Worm (Caenorhabditis elegans) whole organism, L3 larva: Measurements from ENCODE around the gene pqn-84.

Experiments
- R02D3.7 ChIP-seq: fragments of 150-350 bp; optimal IDR thresholded peaks from 2 replicates; lab custom pipeline; 2014; ENCODE audit warnings: missing biosample characterization, missing genetic modification characterization
- ZK546.5 ChIP-seq: sonication (generic microtip); optimal IDR thresholded peaks from 2 replicates; lab custom pipeline; 2017; ENCODE audit warnings: missing biosample characterization, missing genetic modification characterization
- aly-2 ChIP-seq: fragments of 150-350 bp; optimal IDR thresholded peaks from 2 replicates; lab custom pipeline; 2014; ENCODE audit warnings: missing biosample characterization, missing genetic modification characterization
- ceh-82 ChIP-seq: fragments of 150-350 bp; optimal IDR thresholded peaks from 2 replicates; lab custom pipeline; 2014; ENCODE audit warnings: missing biosample characterization, missing genetic modification characterization
- ceh-9 ChIP-seq: sonication (generic microtip); optimal IDR thresholded peaks from 2 replicates; lab custom pipeline; 2018; ENCODE audit warnings: missing biosample characterization, missing genetic modification characterization
- daf-12 ChIP-seq: fragments of 150-350 bp; optimal IDR thresholded peaks from 2 replicates; lab custom pipeline; 2014; ENCODE audit warnings: missing biosample characterization, missing genetic modification reagents, missing genetic modification characterization
- egl-27 ChIP-seq: sonication (generic microtip); optimal IDR thresholded peaks from 4 replicates; lab custom pipeline; 2017; ENCODE audit warnings: missing biosample characterization, missing genetic modification reagents, missing genetic modification characterization
- egl-5 ChIP-seq: fragments of 150-350 bp; optimal IDR thresholded peaks from 2 replicates; lab custom pipeline; 2017; ENCODE audit warnings: missing biosample characterization, missing genetic modification reagents, missing genetic modification characterization, inconsistent platforms
- elt-1 ChIP-seq: fragments of 150-350 bp; optimal IDR thresholded peaks from 2 replicates; lab custom pipeline; 2014; ENCODE audit warnings: missing biosample characterization, missing genetic modification characterization
- elt-2 ChIP-seq: sonication (generic microtip); optimal IDR thresholded peaks from 2 replicates; lab custom pipeline; 2016; ENCODE audit warnings: missing genetic modification reagents, mild to moderate bottlenecking, missing genetic modification characterization, missing compliant biosample characterization
- elt-3 ChIP-seq, 3 experiments: fragments of 150-350 bp in 1 of 3; sonication (generic microtip) in 2 of 3; optimal IDR thresholded peaks; 2 replicates in 2 of 3; 4 replicates in 1 of 3; lab custom pipeline; 2014 to 2017; ENCODE audit warnings: missing biosample characterization in 3 of 3, missing genetic modification characterization in 3 of 3
- eor-1 ChIP-seq, 2 experiments: fragments of 150-350 bp; optimal IDR thresholded peaks; 2 replicates each; lab custom pipeline; 2014 to 2018; ENCODE audit warnings: missing biosample characterization in 2 of 2, missing genetic modification characterization in 2 of 2
- fkh-10 ChIP-seq: sonication (generic microtip); optimal IDR thresholded peaks from 2 replicates; lab custom pipeline; 2017; ENCODE audit warnings: missing biosample characterization, missing genetic modification reagents, missing genetic modification characterization
- fos-1 ChIP-seq: fragments of 150-350 bp; optimal IDR thresholded peaks from 2 replicates; lab custom pipeline; 2014; ENCODE audit warnings: missing biosample characterization, missing genetic modification characterization
- hmg-11 ChIP-seq: sonication (generic microtip); optimal IDR thresholded peaks from 2 replicates; lab custom pipeline; 2016; ENCODE audit warnings: missing genetic modification characterization, missing compliant biosample characterization
- lin-39 ChIP-seq: fragments of 150-350 bp; optimal IDR thresholded peaks from 2 replicates; lab custom pipeline; 2018; ENCODE audit warnings: missing biosample characterization, missing genetic modification reagents, missing genetic modification characterization
- mdl-1 ChIP-seq: fragments of 150-350 bp; optimal IDR thresholded peaks from 2 replicates; lab custom pipeline; 2014; ENCODE audit warnings: missing biosample characterization, missing genetic modification characterization
- mml-1 ChIP-seq: fragments of 150-350 bp; sonication (generic microtip); optimal IDR thresholded peaks from 3 replicates; lab custom pipeline; 2014; ENCODE audit warnings: missing biosample characterization, missing genetic modification characterization
- nfya-1 ChIP-seq: sonication (generic microtip); optimal IDR thresholded peaks from 2 replicates; lab custom pipeline; 2017; ENCODE audit warnings: missing genetic modification characterization, mild to moderate bottlenecking, missing compliant biosample characterization, antibody characterized with exemption, moderate library complexity; ENCODE audit not compliant: insufficient read depth
- nhr-12 ChIP-seq: fragments of 150-350 bp; optimal IDR thresholded peaks from 2 replicates; lab custom pipeline; 2014; ENCODE audit warnings: missing biosample characterization, missing genetic modification characterization
- nhr-237 ChIP-seq: fragments of 150-350 bp; optimal IDR thresholded peaks from 2 replicates; lab custom pipeline; 2014; ENCODE audit warnings: missing biosample characterization, missing genetic modification characterization
- nhr-28 ChIP-seq: fragments of 150-350 bp; optimal IDR thresholded peaks from 2 replicates; lab custom pipeline; 2014; ENCODE audit warnings: missing biosample characterization, missing genetic modification characterization
- nhr-43 ChIP-seq: sonication (generic microtip); optimal IDR thresholded peaks from 2 replicates; lab custom pipeline; 2016; ENCODE audit warnings: mild to moderate bottlenecking, missing genetic modification characterization, missing compliant biosample characterization; ENCODE audit not compliant: poor library complexity, severe bottlenecking
- nhr-67 ChIP-seq: fragments of 150-350 bp; optimal IDR thresholded peaks from 2 replicates; lab custom pipeline; 2014; ENCODE audit warnings: missing biosample characterization, missing genetic modification characterization
- nhr-76 ChIP-seq: fragments of 150-350 bp; sonication (generic microtip); optimal IDR thresholded peaks from 5 replicates; lab custom pipeline; 2014; ENCODE audit warnings: missing biosample characterization, missing genetic modification characterization
- pha-4 ChIP-seq: fragments of 150-350 bp; optimal IDR thresholded peaks from 2 replicates; lab custom pipeline; 2014; ENCODE audit warnings: missing biosample characterization, missing genetic modification reagents, missing genetic modification characterization
- snpc-4 ChIP-seq: fragments of 150-350 bp; optimal IDR thresholded peaks from 2 replicates; lab custom pipeline; 2014; ENCODE audit warnings: missing biosample characterization, missing genetic modification characterization
- unc-39 ChIP-seq: sonication (generic microtip); optimal IDR thresholded peaks from 4 replicates; lab custom pipeline; 2017; ENCODE audit warnings: missing biosample characterization, missing genetic modification characterization
- ztf-11 ChIP-seq: fragments of 150-350 bp; optimal IDR thresholded peaks from 2 replicates; lab custom pipeline; 2014; ENCODE audit warnings: missing biosample characterization, missing genetic modification characterization

Gene pqn-84

DNA sequence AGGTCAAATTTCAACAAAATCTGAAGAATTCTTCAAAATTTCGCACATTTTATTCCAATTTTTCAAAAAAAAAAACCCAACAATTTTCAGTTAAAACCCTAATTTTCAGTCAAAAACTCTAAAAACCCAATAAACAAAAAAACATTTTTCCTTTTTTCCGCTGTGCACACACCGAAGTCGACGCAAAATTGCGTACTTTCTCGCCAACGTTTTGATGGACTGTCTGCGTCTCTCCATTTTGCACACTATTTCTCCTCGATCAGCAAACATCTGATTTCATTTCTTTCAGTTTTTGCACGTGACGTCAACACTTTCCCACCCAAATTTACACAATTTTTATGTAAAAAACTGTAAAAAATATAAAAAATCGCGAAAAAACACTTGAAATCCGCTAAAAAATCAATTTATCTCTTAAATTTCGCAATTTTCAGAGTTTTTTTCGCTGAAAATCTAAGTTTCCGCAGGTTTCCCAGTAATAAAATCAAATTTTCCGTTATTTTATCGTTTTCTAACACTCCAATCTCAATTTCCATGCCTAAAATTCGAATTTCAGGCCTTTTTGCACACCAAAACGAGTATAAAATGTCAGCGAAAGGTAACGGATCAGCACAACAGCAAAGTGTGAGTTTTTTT, 42.8 kb upstream of the pqn-84 start, which contains the start of gene crh-1 (continued):
- TF ChIP-seq snpc-4 (no peak), pha-4 (no peak), mdl-1 (tag; lab: Kevin White, UChicago) (peak; percentile 68), R02D3.7 (tag; lab: Kevin White, UChicago) (peak; percentile 18), ceh-82 (tag; lab: Kevin White, UChicago) (peak; percentile 44), unc-39 (tag; lab: Kevin White, UChicago) (no peak)

ce11 chrIII:11659804-11660203, 40.3 kb upstream of the pqn-84 start:
- TF ChIP-seq lin-39 (tag; lab: Kevin White, UChicago), result peak; percentile 48
- TF ChIP-seq elt-3 (tag; optimal IDR thresholded peaks at IDR 0.05; lab: Kevin White, UChicago), result no peak

DNA sequence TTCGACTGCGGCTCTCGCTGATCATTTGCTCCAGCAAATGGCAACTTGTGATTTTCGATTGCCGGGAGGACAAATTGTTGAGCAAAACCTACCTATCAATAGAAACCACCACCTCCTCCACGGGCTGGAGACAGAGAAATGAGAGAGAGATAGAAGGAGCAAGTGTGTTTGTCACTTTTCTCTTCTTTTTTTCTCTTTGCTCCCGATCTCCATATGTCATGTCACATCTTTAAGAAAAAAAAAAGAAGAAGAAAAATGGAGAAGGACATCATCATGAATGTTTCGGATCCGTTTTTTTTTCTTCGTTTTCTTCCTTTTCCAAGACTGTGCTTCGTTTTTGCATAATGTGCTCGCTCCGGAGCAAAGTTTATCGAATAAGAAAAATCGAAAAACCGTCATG, 39.3 kb upstream of the pqn-84 start:
- no peak for TF ChIP-seq aly-2 (tag; lab: Kevin White, UChicago)
- peak; percentile 26 for TF ChIP-seq pha-4
- no peak for TF ChIP-seq nhr-76 (tag; lab: Kevin White, UChicago)
- TF ChIP-seq daf-12 (tag; lab: Kevin White, UChicago), result no peak
- TF ChIP-seq ceh-9, result no peak
- TF ChIP-seq nfya-1 (tag; lab: Kevin White, UChicago), result peak; percentile 40

- TF ChIP-seq nfya-1 (tag; lab: Kevin White, UChicago) (peak; percentile 48), lin-39 (tag; lab: Kevin White, UChicago) (no peak)
Measured at ce11 chrIII:11663400-11663799, 36.7 kb upstream of the pqn-84 start.

DNA sequence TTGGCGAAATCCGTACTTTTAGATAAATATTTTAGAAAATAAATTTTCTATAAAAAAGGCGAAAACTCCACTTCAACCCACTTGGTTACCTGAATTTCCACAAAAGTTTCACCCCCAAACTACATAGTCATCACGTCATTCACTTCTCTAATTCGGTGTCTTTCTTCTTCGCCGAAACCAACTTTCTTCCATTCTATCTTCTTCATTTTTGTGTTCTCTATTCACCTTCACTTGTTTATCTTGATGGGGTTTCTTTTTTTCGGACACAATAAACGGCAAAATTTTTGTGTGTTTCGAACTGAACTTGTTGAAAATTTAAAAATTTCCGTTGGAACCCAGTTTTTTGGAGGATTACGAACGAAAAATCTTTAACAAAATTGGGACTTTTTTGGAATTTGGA, 33.2 kb upstream of the pqn-84 start:
- TF ChIP-seq nhr-237 (tag; lab: Kevin White, UChicago) (no peak), elt-2 (tag; lab: Kevin White, UChicago) (no peak), ZK546.5 (tag; lab: Kevin White, UChicago) (no peak)

- TF ChIP-seq fos-1 (tag; lab: Kevin White, UChicago) (no peak), elt-3 (tag; optimal IDR thresholded peaks at IDR 0.05; lab: Kevin White, UChicago) (no peak), nhr-43 (tag; lab: Kevin White, UChicago) (no peak), nfya-1 (tag; lab: Kevin White, UChicago) (no peak), egl-5 (tag; lab: Kevin White, UChicago) (no peak), nhr-67 (tag; lab: Kevin White, UChicago) (no peak), elt-1 (tag; lab: Kevin White, UChicago) (no peak), unc-39 (tag; lab: Kevin White, UChicago) (no peak), nhr-12 (tag; lab: Kevin White, UChicago) (no peak)
- TF ChIP-seq, all 47 proteins: peak for 0
Measured at ce11 chrIII:11669008-11669407, 31.1 kb upstream of the pqn-84 start.

ce11 chrIII:11680514-11680913, 19.5 kb upstream of the pqn-84 start:
- no peak for TF ChIP-seq ztf-11 (tag; lab: Kevin White, UChicago)
- TF ChIP-seq mml-1 (tag; lab: Kevin White, UChicago), result no peak
- TF ChIP-seq egl-27 (tag; lab: Kevin White, UChicago), result no peak
- TF ChIP-seq hmg-11, result no peak
- no peak for TF ChIP-seq eor-1 (tag; optimal IDR thresholded peaks at IDR 0.05; lab: Kevin White, UChicago)
- TF ChIP-seq fkh-10 (GFP tag; lab: Kevin White, UChicago), result no peak
- TF ChIP-seq nhr-28 (tag; lab: Kevin White, UChicago), result no peak
- TF ChIP-seq, all 47 proteins: peak for 0
